Fruit fly (Drosophila melanogaster) whole organism, embryonic: ENCODE data around the gene Hpd.

ENCODE experiments used
- Aef1 ChIP-seq: fragments of 200-800 bp; sonication (Bioruptor generic); IDR thresholded peaks from 3 replicates; pipeline ENCODE4 v1.3.6; 2022; ENCODE audit warnings: missing biosample characterization, missing genetic modification characterization
- B-H1 ChIP-seq: fragments of 200-800 bp; sonication (Bioruptor generic); IDR thresholded peaks from 3 replicates; pipeline ENCODE4 v1.3.6; 2022; ENCODE audit warnings: missing biosample characterization, missing genetic modification characterization
- Bteb2 ChIP-seq: fragments of 200-800 bp; sonication (Bioruptor generic); optimal IDR thresholded peaks from 2 replicates; lab custom pipeline; 2016; ENCODE audit warnings: missing biosample characterization, missing genetic modification characterization
- C15 ChIP-seq: fragments of 200-800 bp; sonication (Bioruptor generic); IDR thresholded peaks from 3 replicates; pipeline ENCODE4 v1.3.6; 2022; ENCODE audit warnings: missing biosample characterization, missing genetic modification characterization
- CG1024 ChIP-seq: fragments of 200-800 bp; sonication (Bioruptor generic); IDR thresholded peaks from 2 replicates; pipeline ENCODE4 v1.3.6; 2022; ENCODE audit warnings: missing biosample characterization, missing genetic modification characterization
- CG11696 ChIP-seq: fragments of 200-800 bp; sonication (Bioruptor generic); IDR thresholded peaks from 2 replicates; pipeline ENCODE4 v1.3.6; 2022; ENCODE audit warnings: missing biosample characterization, missing genetic modification characterization
- CG12071 ChIP-seq: fragments of 200-800 bp; sonication (Bioruptor generic); optimal IDR thresholded peaks from 3 replicates; lab custom pipeline; 2018; ENCODE audit warnings: missing biosample characterization, mild to moderate bottlenecking, missing genetic modification characterization
- CG12219 ChIP-seq: fragments of 200-800 bp; sonication (Bioruptor generic); optimal IDR thresholded peaks from 3 replicates; lab custom pipeline; 2018; ENCODE audit warnings: missing biosample characterization, mild to moderate bottlenecking, missing genetic modification characterization
- CG12299 ChIP-seq: fragments of 200-800 bp; sonication (Bioruptor generic); optimal IDR thresholded peaks from 2 replicates; lab custom pipeline; 2018; ENCODE audit warnings: missing biosample characterization, mild to moderate bottlenecking, missing genetic modification characterization
- CG12659 ChIP-seq: fragments of 200-800 bp; sonication (Bioruptor generic); optimal IDR thresholded peaks from 3 replicates; lab custom pipeline; 2017; ENCODE audit warnings: mild to moderate bottlenecking, missing biosample characterization, missing genetic modification reagents, missing genetic modification characterization
- CG1603 ChIP-seq: fragments of 200-800 bp; sonication (Bioruptor generic); optimal IDR thresholded peaks from 2 replicates; lab custom pipeline; 2019; ENCODE audit warnings: missing biosample characterization, mild to moderate bottlenecking, missing genetic modification characterization, moderate library complexity
- CG18599 ChIP-seq: fragments of 200-800 bp; sonication (Bioruptor generic); optimal IDR thresholded peaks from 3 replicates; lab custom pipeline; 2017; ENCODE audit warnings: missing biosample characterization, missing genetic modification characterization, mild to moderate bottlenecking, moderate library complexity, missing genetic modification reagents
- CG18764 ChIP-seq: fragments of 200-800 bp; sonication (Bioruptor generic); optimal IDR thresholded peaks from 3 replicates; lab custom pipeline; 2016; ENCODE audit warnings: missing biosample characterization, missing genetic modification characterization
- CG2678 ChIP-seq: fragments of 200-800 bp; sonication (Bioruptor generic); optimal IDR thresholded peaks from 3 replicates; lab custom pipeline; 2019; ENCODE audit warnings: missing biosample characterization, mild to moderate bottlenecking, missing genetic modification characterization, moderate library complexity
- CG30431 ChIP-seq: fragments of 200-800 bp; sonication (Bioruptor generic); optimal IDR thresholded peaks from 2 replicates; lab custom pipeline; 2017; ENCODE audit warnings: missing biosample characterization, missing genetic modification characterization
- CG31224 ChIP-seq: fragments of 200-800 bp; sonication (Bioruptor generic); IDR thresholded peaks from 2 replicates; pipeline ENCODE4 v1.3.6; 2022; ENCODE audit warnings: missing biosample characterization, missing genetic modification characterization
- CG33213 ChIP-seq: fragments of 200-800 bp; sonication (Bioruptor generic); optimal IDR thresholded peaks from 3 replicates; lab custom pipeline; 2016; ENCODE audit warnings: missing biosample characterization, missing genetic modification characterization
- CG3726 ChIP-seq: fragments of 200-800 bp; sonication (Bioruptor generic); IDR thresholded peaks from 3 replicates; pipeline ENCODE4, ENCODE4 v1.3.6; 2022; ENCODE audit warnings: missing biosample characterization, missing genetic modification characterization
- CG4328 ChIP-seq: fragments of 200-800 bp; sonication (Bioruptor generic); optimal IDR thresholded peaks from 3 replicates; lab custom pipeline; 2017; ENCODE audit warnings: missing biosample characterization, missing genetic modification reagents, missing genetic modification characterization
- CG6654 ChIP-seq: fragments of 200-800 bp; sonication (Bioruptor generic); optimal IDR thresholded peaks from 2 replicates; lab custom pipeline; 2017; ENCODE audit warnings: missing biosample characterization, mild to moderate bottlenecking, missing genetic modification characterization
- CG6683 ChIP-seq: fragments of 200-800 bp; sonication (Bioruptor generic); optimal IDR thresholded peaks from 2 replicates; lab custom pipeline; 2017; ENCODE audit warnings: missing biosample characterization, mild to moderate bottlenecking, missing genetic modification characterization, missing genetic modification reagents
- CG7745 ChIP-seq: fragments of 200-800 bp; sonication (Bioruptor generic); optimal IDR thresholded peaks from 2 replicates; lab custom pipeline; 2018; ENCODE audit warnings: missing biosample characterization, mild to moderate bottlenecking, missing genetic modification characterization, moderate library complexity
- CG9215 ChIP-seq: fragments of 200-800 bp; sonication (Bioruptor generic); IDR thresholded peaks from 2 replicates; pipeline ENCODE4 v1.3.6; 2022; ENCODE audit warnings: missing biosample characterization, missing genetic modification characterization
- CG9437 ChIP-seq: fragments of 200-800 bp; sonication (Bioruptor generic); optimal IDR thresholded peaks from 2 replicates; lab custom pipeline; 2018; ENCODE audit warnings: missing biosample characterization, mild to moderate bottlenecking, missing genetic modification characterization
- CHES-1-like ChIP-seq: fragments of 200-800 bp; sonication (Bioruptor generic); optimal IDR thresholded peaks from 2 replicates; lab custom pipeline; 2016; ENCODE audit warnings: missing biosample characterization, missing genetic modification characterization
- Chrac-16 ChIP-seq: fragments of 200-800 bp; sonication (Bioruptor generic); optimal IDR thresholded peaks from 3 replicates; lab custom pipeline; 2016; ENCODE audit warnings: missing biosample characterization, missing genetic modification characterization
- D19A ChIP-seq: fragments of 200-800 bp; optimal IDR thresholded peaks from 3 replicates; lab custom pipeline; 2019; ENCODE audit warnings: missing biosample characterization, mild to moderate bottlenecking, missing genetic modification characterization, moderate library complexity
- Dek ChIP-seq: fragments of 200-800 bp; sonication (Bioruptor generic); optimal IDR thresholded peaks from 3 replicates; lab custom pipeline; 2019; ENCODE audit warnings: missing biosample characterization, mild to moderate bottlenecking, missing genetic modification characterization, moderate library complexity
- Dip2 ChIP-seq: fragments of 200-800 bp; sonication (Bioruptor generic); IDR thresholded peaks from 2 replicates; pipeline ENCODE4 v1.3.6; 2022; ENCODE audit warnings: missing biosample characterization, missing genetic modification characterization
- Fer3 ChIP-seq: fragments of 200-800 bp; sonication (Bioruptor generic); optimal IDR thresholded peaks from 2 replicates; lab custom pipeline; 2018; ENCODE audit warnings: missing biosample characterization, mild to moderate bottlenecking, missing genetic modification characterization, moderate library complexity
- Hmx ChIP-seq: fragments of 200-800 bp; sonication (Bioruptor generic); optimal IDR thresholded peaks from 2 replicates; lab custom pipeline; 2016; ENCODE audit warnings: missing biosample characterization, missing genetic modification characterization
- Hr78 ChIP-seq, 2 experiments: fragments of 200-800 bp in 1 of 2; fragments of >200 bp in 1 of 2; sonication (Bioruptor generic) in 1 of 2; optimal IDR thresholded peaks; 2 replicates each; lab custom pipeline; 2017 to 2019; ENCODE audit warnings: missing biosample characterization in 2 of 2, missing genetic modification characterization in 2 of 2, mild to moderate bottlenecking in 1 of 2, moderate library complexity in 1 of 2
- Hsf ChIP-seq: fragments of 200-800 bp; sonication (Bioruptor generic); optimal IDR thresholded peaks from 3 replicates; lab custom pipeline; 2016; ENCODE audit warnings: missing biosample characterization, missing genetic modification characterization
- Rx ChIP-seq: fragments of 200-800 bp; sonication (Bioruptor generic); IDR thresholded peaks from 2 replicates; pipeline ENCODE4 v1.3.6; 2022; ENCODE audit warnings: missing biosample characterization, missing genetic modification characterization
- Stat92E ChIP-seq, 3 experiments: fragments of >200 bp in 2 of 3; fragments of 200-800 bp in 1 of 3; sonication (Bioruptor generic) in 1 of 3; optimal IDR thresholded peaks; 2 replicates each; lab custom pipeline; 2017 to 2019; ENCODE audit warnings: missing biosample characterization in 3 of 3, missing genetic modification characterization in 3 of 3, mild to moderate bottlenecking in 1 of 3, moderate library complexity in 1 of 3
- br ChIP-seq: fragments of >200 bp; optimal IDR thresholded peaks from 2 replicates; lab custom pipeline; 2017
- cas ChIP-seq: fragments of 200-800 bp; sonication (Bioruptor generic); IDR thresholded peaks from 2 replicates; pipeline ENCODE4 v1.3.6; 2022; ENCODE audit warnings: missing biosample characterization, missing genetic modification characterization
- cato ChIP-seq: fragments of 200-800 bp; sonication (Bioruptor generic); optimal IDR thresholded peaks from 2 replicates; lab custom pipeline; 2016; ENCODE audit warnings: missing biosample characterization, missing genetic modification characterization, borderline replicate concordance
- chm ChIP-seq: fragments of 200-800 bp; sonication (Bioruptor generic); IDR thresholded peaks from 2 replicates; pipeline ENCODE4 v1.3.6; 2022; ENCODE audit warnings: missing biosample characterization, missing genetic modification characterization
- ems ChIP-seq: fragments of 200-800 bp; sonication (Bioruptor generic); optimal IDR thresholded peaks from 3 replicates; lab custom pipeline; 2016; ENCODE audit warnings: missing biosample characterization, missing genetic modification characterization
- en ChIP-seq: fragments of 200-800 bp; sonication (Bioruptor generic); optimal IDR thresholded peaks from 2 replicates; lab custom pipeline; 2016; ENCODE audit warnings: missing biosample characterization, missing genetic modification characterization
- exex ChIP-seq: fragments of 200-800 bp; sonication (Bioruptor generic); optimal IDR thresholded peaks from 4 replicates; lab custom pipeline; 2018; ENCODE audit warnings: missing biosample characterization, mild to moderate bottlenecking, missing genetic modification characterization, moderate library complexity
- fd64A ChIP-seq: fragments of 200-800 bp; sonication (Bioruptor generic); optimal IDR thresholded peaks from 3 replicates; lab custom pipeline; 2018; ENCODE audit warnings: missing biosample characterization, mild to moderate bottlenecking, missing genetic modification characterization
- gsb-n ChIP-seq: fragments of 200-800 bp; sonication (Bioruptor generic); optimal IDR thresholded peaks from 3 replicates; lab custom pipeline; 2018; ENCODE audit warnings: missing biosample characterization, mild to moderate bottlenecking, missing genetic modification characterization
- h ChIP-seq: fragments of >200 bp; optimal IDR thresholded peaks from 2 replicates; lab custom pipeline; 2017
- jing ChIP-seq: fragments of 200-800 bp; sonication (Bioruptor generic); optimal IDR thresholded peaks from 2 replicates; lab custom pipeline; 2018; ENCODE audit warnings: missing biosample characterization, mild to moderate bottlenecking, missing genetic modification characterization
- klu ChIP-seq: fragments of 200-800 bp; sonication (Bioruptor generic); IDR thresholded peaks from 2 replicates; pipeline ENCODE4 v1.3.6; 2022; ENCODE audit warnings: missing biosample characterization, missing genetic modification characterization
- onecut ChIP-seq: fragments of 200-800 bp; sonication (Bioruptor generic); IDR thresholded peaks from 2 replicates; pipeline ENCODE4 v1.3.6; 2022; ENCODE audit warnings: missing biosample characterization, missing genetic modification characterization
- sima ChIP-seq: fragments of 200-800 bp; sonication (Bioruptor generic); optimal IDR thresholded peaks from 2 replicates; lab custom pipeline; 2016; ENCODE audit warnings: missing biosample characterization, missing genetic modification characterization
- ttk ChIP-seq: fragments of 200-800 bp; sonication (Bioruptor generic); IDR thresholded peaks from 2 replicates; pipeline ENCODE4 v2.1.2; 2022; ENCODE audit warnings: missing biosample characterization, missing genetic modification characterization
- usp ChIP-seq: fragments of >200 bp; optimal IDR thresholded peaks from 2 replicates; lab custom pipeline; 2017; ENCODE audit warnings: missing biosample characterization, missing genetic modification characterization

The Hpd gene

dm6 chr3L:20399550-20400109, 40.0 kb downstream of the Hpd start (continued):
- peak; percentile 76 for TF ChIP-seq gsb-n (tag; lab: Kevin White, UChicago)
- peak; percentile 87 for TF ChIP-seq CG4328 (GFP tag; lab: Kevin White, UChicago)
- TF ChIP-seq CG12659 (GFP tag; lab: Kevin White, UChicago), result peak; percentile 93
- peak; percentile 57 for TF ChIP-seq en
- peak; percentile 71 for TF ChIP-seq CHES-1-like
- TF ChIP-seq CG9437 (GFP tag; lab: Kevin White, UChicago), result peak; percentile 85
- no peak for TF ChIP-seq br (lab: Kevin White, UChicago)
- peak; percentile 79 for TF ChIP-seq onecut (GFP tag; lab: Robert Waterston, UW)
- peak; percentile 83 for TF ChIP-seq CG9215
- TF ChIP-seq CG6654, result peak; percentile 60
- peak; percentile 49 for TF ChIP-seq sima (GFP tag; lab: Kevin White, UChicago)
- peak; percentile 85 for TF ChIP-seq CG12299
- 0 out of 2 replicates have a peak, but pooled peaks have one; percentile 50 for TF ChIP-seq CG1024 (GFP tag; lab: Robert Waterston, UW)
- peak; percentile 68 for TF ChIP-seq CG31224 (GFP tag; lab: Robert Waterston, UW)
- peak; percentile 77 for TF ChIP-seq jing (GFP tag; lab: Kevin White, UChicago)
- peak; percentile 66 for TF ChIP-seq ttk (GFP tag; lab: Robert Waterston, UW)
- TF ChIP-seq CG12219, result peak; percentile 74
- TF ChIP-seq Rx (GFP tag; lab: Robert Waterston, UW), result no peak; the same call in none of the 2 replicates
- peak; percentile 78 for TF ChIP-seq cas (GFP tag; lab: Robert Waterston, UW)
- TF ChIP-seq Hmx (GFP tag; lab: Kevin White, UChicago), result peak; percentile 54
- TF ChIP-seq Hsf (GFP tag; lab: Kevin White, UChicago), result peak; percentile 87
- peak; percentile 75 for TF ChIP-seq ems (GFP tag; lab: Kevin White, UChicago)
- no peak for TF ChIP-seq usp (GFP tag; lab: Kevin White, UChicago)
- peak; percentile 70 for TF ChIP-seq CG6683 (GFP tag; lab: Kevin White, UChicago)
- no peak for TF ChIP-seq Dip2 (GFP tag; lab: Robert Waterston, UW)
- TF ChIP-seq Chrac-16, result peak; percentile 84
- peak; percentile 62 for TF ChIP-seq fd64A
- TF ChIP-seq chm (GFP tag; lab: Robert Waterston, UW), result peak; percentile 79
- peak; percentile 95 for TF ChIP-seq CG11696
- peak; percentile 68; the same call in 1 of the 3 replicates for TF ChIP-seq CG3726 (GFP tag; lab: Robert Waterston, UW)
- TF ChIP-seq CG30431 (GFP tag; lab: Kevin White, UChicago), result peak; percentile 78
- peak; percentile 88 for TF ChIP-seq CG18599 (GFP tag; lab: Kevin White, UChicago)
- peak; percentile 43 for TF ChIP-seq exex (tag; lab: Kevin White, UChicago)
- no peak for TF ChIP-seq h
- no peak for TF ChIP-seq CG7745
- TF ChIP-seq Stat92E (GFP tag; optimal IDR thresholded peaks at IDR 0.05; lab: Kevin White, UChicago), result no peak
- no peak for TF ChIP-seq C15 (GFP tag; lab: Robert Waterston, UW)
- TF ChIP-seq CG12071, result peak; percentile 77
- peak; percentile 82 for TF ChIP-seq Bteb2 (GFP tag; lab: Kevin White, UChicago)
- TF ChIP-seq D19A, result peak; percentile 84
- peak; percentile 86 for TF ChIP-seq Dek (tag; lab: Kevin White, UChicago)
- peak; percentile 65 for TF ChIP-seq CG33213 (GFP tag; lab: Kevin White, UChicago)
- peak in 1 of 2 experiments; percentile 59 for TF ChIP-seq Hr78 (GFP tag; optimal IDR thresholded peaks at IDR 0.05; lab: Kevin White, UChicago)
- TF ChIP-seq Aef1, result peak; percentile 77
- peak; percentile 79 for TF ChIP-seq CG18764 (GFP tag; lab: Kevin White, UChicago)
- TF ChIP-seq klu (GFP tag; lab: Robert Waterston, UW), result peak; percentile 82
- TF ChIP-seq CG2678 (tag; lab: Kevin White, UChicago), result peak; percentile 95
- TF ChIP-seq B-H1 (GFP tag; lab: Robert Waterston, UW), result peak; percentile 63
- TF ChIP-seq CG1603 (tag; lab: Kevin White, UChicago), result peak; percentile 73
- TF ChIP-seq cato (GFP tag; lab: Kevin White, UChicago), result peak; percentile 58
- peak; percentile 89 for TF ChIP-seq Fer3 (tag; lab: Kevin White, UChicago)
